Worm (Caenorhabditis elegans) whole organism, early embryonic: Measurements from ENCODE around the gene ccdc-12.

Source experiments
- B0310.2 ChIP-seq: sonication (generic microtip); optimal IDR thresholded peaks from 2 replicates; lab custom pipeline; 2016; ENCODE audit warnings: mild to moderate bottlenecking, missing genetic modification characterization, missing compliant biosample characterization
- F13C5.2 ChIP-seq: sonication (generic microtip); optimal IDR thresholded peaks from 2 replicates; lab custom pipeline; 2017; ENCODE audit warnings: mild to moderate bottlenecking, missing genetic modification characterization, inconsistent platforms, missing compliant biosample characterization
- aly-1 ChIP-seq: sonication (generic microtip); optimal IDR thresholded peaks from 2 replicates; lab custom pipeline; 2016; ENCODE audit warnings: missing genetic modification characterization, missing compliant biosample characterization
- ama-1 ChIP-seq: fragments of 150-350 bp; optimal IDR thresholded peaks from 2 replicates; lab custom pipeline; 2014
- ceh-13 ChIP-seq: fragments of 200-800 bp; sonication (Bioruptor generic); optimal IDR thresholded peaks from 2 replicates; lab custom pipeline; 2018; ENCODE audit warnings: mild to moderate bottlenecking, missing genetic modification characterization, missing compliant biosample characterization
- ceh-36 ChIP-seq: sonication (generic microtip); optimal IDR thresholded peaks from 2 replicates; lab custom pipeline; 2016; ENCODE audit warnings: missing genetic modification characterization, inconsistent platforms, missing compliant biosample characterization
- ets-7 ChIP-seq: sonication (generic microtip); optimal IDR thresholded peaks from 2 replicates; lab custom pipeline; 2016; ENCODE audit warnings: missing genotype, missing genetic modification characterization, missing compliant biosample characterization
- flt-1 ChIP-seq: fragments of 200-800 bp; sonication (Bioruptor generic); IDR thresholded peaks from 2 replicates; pipeline ENCODE4 v1.3.6; 2022; ENCODE audit warnings: missing genetic modification characterization, missing compliant biosample characterization
- hmbx-1 ChIP-seq: sonication (generic microtip); optimal IDR thresholded peaks from 2 replicates; lab custom pipeline; 2016; ENCODE audit warnings: mild to moderate bottlenecking, missing genetic modification characterization, missing compliant biosample characterization
- hmg-4 ChIP-seq: fragments of 200-800 bp; sonication (Bioruptor generic); optimal IDR thresholded peaks from 2 replicates; lab custom pipeline; 2018; ENCODE audit warnings: mild to moderate bottlenecking, missing genetic modification characterization, missing compliant biosample characterization
- hnd-1 ChIP-seq: sonication (generic microtip); optimal IDR thresholded peaks from 2 replicates; lab custom pipeline; 2016; ENCODE audit warnings: missing genetic modification characterization, missing compliant biosample characterization
- pes-1 ChIP-seq: fragments of 200-800 bp; sonication (Bioruptor generic); IDR thresholded peaks from 2 replicates; pipeline ENCODE4 v1.3.6; 2022; ENCODE audit warnings: missing genetic modification reagents, missing genetic modification characterization, missing compliant biosample characterization
- scrt-1 ChIP-seq: fragments of 200-800 bp; sonication (Bioruptor generic); IDR thresholded peaks from 2 replicates; pipeline ENCODE4 v1.3.6; 2022; ENCODE audit warnings: missing genetic modification characterization, missing compliant biosample characterization
- sea-1 ChIP-seq: fragments of 200-800 bp; sonication (Bioruptor generic); conservative IDR thresholded peaks from 2 replicates; pipeline ENCODE4 v1.3.6; 2022; ENCODE audit warnings: missing genetic modification characterization, missing compliant biosample characterization
- tbx-11 ChIP-seq: fragments of 200-800 bp; sonication (Bioruptor generic); IDR thresholded peaks from 2 replicates; pipeline ENCODE4 v1.3.6; 2022; ENCODE audit warnings: missing genetic modification characterization, missing compliant biosample characterization
- tbx-37 ChIP-seq: fragments of 200-800 bp; sonication (Bioruptor generic); conservative IDR thresholded peaks from 2 replicates; pipeline ENCODE4 v1.3.6; 2022; ENCODE audit warnings: missing genetic modification reagents, missing genetic modification characterization, missing compliant biosample characterization
- tra-4 ChIP-seq: sonication (generic microtip); optimal IDR thresholded peaks from 2 replicates; lab custom pipeline; 2017; ENCODE audit warnings: missing genetic modification characterization, missing compliant biosample characterization

The ccdc-12 gene

DNA sequence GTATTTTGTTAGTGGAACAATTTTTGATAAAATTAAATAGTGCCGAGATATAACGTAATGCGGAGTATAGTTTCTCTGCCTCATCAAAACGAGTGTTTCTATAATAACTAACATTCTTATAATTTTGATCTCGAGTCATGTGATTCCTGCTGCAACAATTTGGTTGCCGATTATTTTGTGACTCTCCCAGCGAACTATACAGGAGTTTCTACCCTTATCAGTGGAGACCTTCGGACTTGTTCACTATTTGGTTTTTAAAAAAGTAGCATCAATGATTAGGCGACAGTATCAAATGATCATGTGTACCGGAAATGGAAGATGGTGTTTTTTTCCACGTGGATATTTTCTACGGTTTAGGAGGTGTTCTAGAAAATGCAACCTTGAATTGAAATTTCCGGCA is 28.7 kb downstream of the ccdc-12 start:
- no peak for TF ChIP-seq tbx-11 (GFP tag; lab: Robert Waterston, UW)
- no peak for TF ChIP-seq hnd-1
- TF ChIP-seq tra-4 (tag; lab: Kevin White, UChicago) = no peak
- no peak for TF ChIP-seq sea-1 (GFP tag; lab: Robert Waterston, UW)
- TF ChIP-seq scrt-1 = no peak
- no peak for TF ChIP-seq hmg-4 (GFP tag; lab: Kevin White, UChicago)
- no peak for TF ChIP-seq flt-1 (GFP tag; lab: Robert Waterston, UW)
- TF ChIP-seq ceh-13 (GFP tag; lab: Kevin White, UChicago) = no peak
- no peak for TF ChIP-seq ets-7
- no peak for TF ChIP-seq ceh-36
- TF ChIP-seq F13C5.2 (tag; lab: Kevin White, UChicago) = no peak
- no peak for TF ChIP-seq pes-1 (GFP tag; lab: Robert Waterston, UW)
- TF ChIP-seq tbx-37 (GFP tag; lab: Robert Waterston, UW) = no peak
- no peak for TF ChIP-seq ama-1 (lab: Kevin White, UChicago)
- TF ChIP-seq aly-1 (tag; lab: Kevin White, UChicago) = no peak
- TF ChIP-seq B0310.2 = no peak

DNA sequence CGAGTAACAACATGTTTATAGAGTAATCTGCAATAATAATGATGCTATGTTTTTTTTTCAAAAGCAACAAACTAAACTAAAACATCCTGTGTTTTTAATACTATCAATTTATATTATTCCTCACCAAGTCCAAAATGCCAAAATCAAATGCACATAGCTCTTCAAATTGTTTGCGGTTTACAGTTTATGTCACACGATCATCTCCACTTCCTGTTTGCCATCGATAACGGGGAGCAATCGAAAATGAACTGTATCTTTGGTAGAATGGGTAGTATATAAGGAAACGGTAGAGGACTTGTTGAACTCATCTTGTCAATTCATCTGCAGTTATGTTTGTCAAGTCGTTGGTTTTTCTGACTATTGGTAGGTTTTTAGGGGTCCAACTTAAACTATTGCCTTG is 30.8 kb downstream of the ccdc-12 start, which contains the start of gene ilys-3:
ilys-3 (plus strand) TSS at position 301 of the 400 bp plus-strand sequence.
- TF ChIP-seq ceh-36 (no peak), aly-1 (tag; lab: Kevin White, UChicago) (no peak), sea-1 (GFP tag; lab: Robert Waterston, UW) (no peak), hmg-4 (GFP tag; lab: Kevin White, UChicago) (no peak), hmbx-1 (no peak), flt-1 (GFP tag; lab: Robert Waterston, UW) (no peak)

DNA sequence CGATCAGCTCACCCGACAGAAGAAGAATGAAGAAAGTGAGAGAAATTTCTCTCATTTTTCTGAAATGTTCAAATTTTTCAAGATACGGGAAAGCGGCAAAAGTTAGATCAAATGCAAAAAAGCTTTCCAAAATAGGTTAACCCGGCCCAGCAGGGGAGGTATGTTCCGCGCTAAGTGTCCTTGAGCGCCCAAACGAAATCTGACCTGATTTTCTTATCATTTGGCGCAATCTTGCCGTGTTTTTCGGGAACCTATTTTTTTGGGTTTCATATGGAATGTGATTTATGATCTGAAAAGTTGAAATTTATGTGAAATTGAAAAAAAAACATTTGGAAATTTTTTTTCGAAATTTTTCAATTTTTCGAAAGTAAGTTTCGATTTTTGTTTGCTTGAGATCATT is 31.7 kb downstream of the ccdc-12 start, which contains the start of gene cdh-10:
cdh-10 (minus strand) TSS at position 59 of the 400 bp plus-strand sequence.
- TF ChIP-seq tbx-11 (GFP tag; lab: Robert Waterston, UW) = no peak
- no peak for TF ChIP-seq B0310.2
- TF ChIP-seq aly-1 (tag; lab: Kevin White, UChicago) = no peak
- TF ChIP-seq sea-1 (GFP tag; lab: Robert Waterston, UW) = no peak

DNA sequence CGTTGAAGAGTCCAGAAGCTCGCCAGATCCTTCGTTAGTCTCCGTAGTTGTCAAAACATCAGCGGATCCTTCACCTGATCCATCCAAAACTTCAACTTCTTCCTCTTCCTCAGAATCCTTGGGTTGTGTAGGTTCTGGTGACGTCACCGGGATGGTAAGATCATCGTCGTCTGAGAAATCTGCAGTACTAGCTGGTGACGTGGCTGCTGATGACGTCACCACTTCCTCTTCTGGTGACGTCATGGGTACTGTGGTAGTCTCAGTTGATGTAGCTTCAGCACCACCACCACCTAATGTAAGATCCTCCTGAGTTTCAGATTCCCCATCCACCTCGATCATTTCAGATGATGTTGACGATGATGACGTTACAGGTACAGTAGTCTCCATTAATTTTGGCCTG is 33.6 kb downstream of the ccdc-12 start:
- TF ChIP-seq scrt-1 (no peak), sea-1 (GFP tag; lab: Robert Waterston, UW) (no peak), ceh-13 (GFP tag; lab: Kevin White, UChicago) (no peak), tra-4 (tag; lab: Kevin White, UChicago) (no peak), hmg-4 (GFP tag; lab: Kevin White, UChicago) (no peak), aly-1 (tag; lab: Kevin White, UChicago) (no peak), hmbx-1 (no peak), F13C5.2 (tag; lab: Kevin White, UChicago) (no peak), ama-1 (lab: Kevin White, UChicago) (no peak), B0310.2 (no peak), ets-7 (no peak)

DNA sequence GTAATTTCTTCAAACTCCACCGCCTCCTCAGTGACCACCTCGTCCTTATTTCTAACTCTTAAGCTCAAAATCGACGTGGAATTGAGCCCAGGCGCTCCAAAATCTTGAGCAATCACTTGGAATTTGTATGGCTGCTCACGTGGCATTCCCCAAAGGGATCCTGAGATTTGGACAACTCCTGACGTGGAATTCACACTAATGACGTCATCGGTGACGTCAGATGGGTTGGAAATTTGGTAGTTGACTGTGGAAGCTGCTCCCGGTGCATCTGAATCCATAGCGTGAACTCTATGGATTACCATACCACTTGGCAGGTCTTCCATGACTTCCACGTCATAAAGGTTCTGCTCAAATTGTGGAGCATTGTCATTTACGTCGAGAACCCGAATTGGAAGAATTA is 39.8 kb downstream of the ccdc-12 start:
- TF ChIP-seq flt-1 (GFP tag; lab: Robert Waterston, UW) (no peak), tra-4 (tag; lab: Kevin White, UChicago) (no peak), ama-1 (lab: Kevin White, UChicago) (no peak)

DNA sequence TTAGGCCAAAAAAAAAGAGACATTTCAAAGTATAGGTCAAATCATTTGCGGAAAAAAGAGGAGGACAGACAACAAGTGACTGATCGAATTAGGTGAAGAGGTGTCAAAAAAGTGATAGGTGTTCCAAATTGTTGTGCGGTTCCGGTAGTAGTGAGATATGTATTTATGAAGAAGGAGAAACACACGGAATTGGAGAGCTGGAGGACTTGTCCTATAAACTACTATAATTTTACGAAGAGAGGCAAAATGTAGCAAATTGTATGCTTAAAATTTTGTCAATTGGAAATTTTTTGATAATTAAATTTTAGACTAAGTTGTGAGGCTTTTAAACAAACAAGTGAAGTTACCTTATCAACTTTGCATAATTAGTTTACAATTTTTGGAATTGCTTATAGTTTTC is 43.3 kb downstream of the ccdc-12 start:
- TF ChIP-seq hmbx-1 (no peak), F13C5.2 (tag; lab: Kevin White, UChicago) (no peak), pes-1 (GFP tag; lab: Robert Waterston, UW) (no peak)

DNA sequence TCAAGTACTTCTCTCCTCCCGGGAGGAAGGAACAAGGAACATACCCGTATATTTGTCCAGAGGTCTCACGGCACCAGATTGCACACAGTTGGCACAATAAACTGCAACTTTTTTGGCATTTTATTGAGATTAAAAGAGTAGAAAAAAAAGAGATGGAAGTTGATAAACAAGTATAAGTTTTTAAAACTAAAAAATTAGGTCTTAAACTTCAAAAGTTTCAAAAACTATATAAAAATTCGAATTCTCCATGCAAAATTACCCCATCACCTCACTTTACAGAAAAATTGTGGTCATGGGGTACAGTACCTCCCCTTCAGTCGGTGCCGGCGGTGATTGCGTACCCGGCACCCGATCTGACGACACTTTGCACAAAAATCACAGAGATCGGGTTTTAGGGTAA is 43.7 kb downstream of the ccdc-12 start, which contains the start of gene C45G7.13:
C45G7.13 (minus strand) TSS at position 101 of the 400 bp plus-strand sequence.
- no peak for TF ChIP-seq aly-1 (tag; lab: Kevin White, UChicago)
- no peak for TF ChIP-seq ets-7
- TF ChIP-seq hmg-4 (GFP tag; lab: Kevin White, UChicago) = no peak
- TF ChIP-seq sea-1 (GFP tag; lab: Robert Waterston, UW) = no peak
- TF ChIP-seq scrt-1 = no peak
- no peak for TF ChIP-seq ceh-13 (GFP tag; lab: Kevin White, UChicago)
- no peak for TF ChIP-seq tra-4 (tag; lab: Kevin White, UChicago)
- TF ChIP-seq hmbx-1 = no peak
- TF ChIP-seq tbx-11 (GFP tag; lab: Robert Waterston, UW) = no peak
- no peak for TF ChIP-seq F13C5.2 (tag; lab: Kevin White, UChicago)
- TF ChIP-seq ceh-36 = no peak
- TF ChIP-seq tbx-37 (GFP tag; lab: Robert Waterston, UW) = no peak
